Worm (Caenorhabditis elegans) whole organism, L3 larva: ENCODE measurements around the gene F58D12.1.

Source experiments
- aly-2 ChIP-seq: fragments of 150-350 bp; optimal IDR thresholded peaks from 2 replicates; lab custom pipeline; 2014; ENCODE audit warnings: missing biosample characterization, missing genetic modification characterization
- ceh-16 ChIP-seq: sonication (generic microtip); optimal IDR thresholded peaks from 2 replicates; lab custom pipeline; 2017; ENCODE audit warnings: missing biosample characterization, missing genetic modification characterization
- egl-5 ChIP-seq: fragments of 150-350 bp; optimal IDR thresholded peaks from 2 replicates; lab custom pipeline; 2017; ENCODE audit warnings: missing biosample characterization, missing genetic modification reagents, missing genetic modification characterization, inconsistent platforms
- nhr-11 ChIP-seq: fragments of 150-350 bp; optimal IDR thresholded peaks from 2 replicates; lab custom pipeline; 2014; ENCODE audit warnings: missing biosample characterization, missing genetic modification characterization

ce11 chrV:14003587-14004156, 45.7 kb upstream of the F58D12.1 start:
- TF ChIP-seq ceh-16 (tag; lab: Kevin White, UChicago), result no peak
- TF ChIP-seq egl-5 (tag; lab: Kevin White, UChicago), result peak; percentile 53
- no peak for TF ChIP-seq nhr-11 (tag; lab: Kevin White, UChicago)
- TF ChIP-seq aly-2 (tag; lab: Kevin White, UChicago), result no peak
